Worm (Caenorhabditis elegans) whole organism, L1 larva: ENCODE measurements around the gene sap-49.

Experiments used
- C04F5.9 ChIP-seq: sonication (generic microtip); optimal IDR thresholded peaks from 2 replicates; lab custom pipeline; 2016; ENCODE audit warnings: missing genetic modification characterization, missing compliant biosample characterization
- C16A3.4 ChIP-seq: fragments of 150-350 bp; optimal IDR thresholded peaks from 2 replicates; lab custom pipeline; 2014; ENCODE audit warnings: missing biosample characterization, missing genetic modification characterization
- C34B4.2 ChIP-seq: sonication (generic microtip); optimal IDR thresholded peaks from 2 replicates; lab custom pipeline; 2017; ENCODE audit warnings: mild to moderate bottlenecking, missing genetic modification characterization, missing compliant biosample characterization
- aha-1 ChIP-seq: fragments of 150-350 bp; optimal IDR thresholded peaks from 2 replicates; lab custom pipeline; 2014; ENCODE audit warnings: missing biosample characterization, missing genetic modification characterization
- alr-1 ChIP-seq: fragments of 200-800 bp; sonication (Bioruptor generic); optimal IDR thresholded peaks from 2 replicates; lab custom pipeline; 2018; ENCODE audit warnings: borderline replicate concordance, mild to moderate bottlenecking, missing genetic modification characterization, missing compliant biosample characterization
- ama-1 ChIP-seq: fragments of 150-350 bp; optimal IDR thresholded peaks from 2 replicates; lab custom pipeline; 2014
- blmp-1 ChIP-seq: fragments of 150-350 bp; optimal IDR thresholded peaks from 2 replicates; lab custom pipeline; 2014; ENCODE audit warnings: missing biosample characterization, missing genetic modification characterization
- ceh-82 ChIP-seq, 3 experiments: fragments of 150-350 bp in 1 of 3; sonication (generic microtip) in 2 of 3; optimal IDR thresholded peaks; 2 replicates each; lab custom pipeline; 2014 to 2017; ENCODE audit warnings: missing biosample characterization in 3 of 3, missing genetic modification characterization in 3 of 3
- ces-1 ChIP-seq: fragments of 150-350 bp; optimal IDR thresholded peaks from 2 replicates; lab custom pipeline; 2014; ENCODE audit warnings: missing biosample characterization, missing genetic modification reagents, missing genetic modification characterization
- dpl-1 ChIP-seq, 3 experiments: fragments of 150-350 bp in 2 of 3; sonication (generic microtip) in 1 of 3; optimal IDR thresholded peaks; 2 replicates each; lab custom pipeline; 2014 to 2017; ENCODE audit warnings: missing biosample characterization in 3 of 3, missing genetic modification characterization in 3 of 3, missing genetic modification reagents in 3 of 3
- efl-1 ChIP-seq, 4 experiments: fragments of 150-350 bp; optimal IDR thresholded peaks in 3 of 4; peaks in 1 of 4; 1 replicate in 1 of 4; 2 replicates in 3 of 4; lab custom pipeline; 2014; ENCODE audit warnings: missing biosample characterization in 2 of 4, missing genetic modification characterization in 2 of 4, missing genetic modification reagents in 2 of 4
- egl-13 ChIP-seq: sonication (generic microtip); optimal IDR thresholded peaks from 2 replicates; lab custom pipeline; 2016; ENCODE audit warnings: missing genotype, missing genetic modification reagents, missing genetic modification characterization, missing compliant biosample characterization
- elt-2 ChIP-seq: sonication (generic microtip); optimal IDR thresholded peaks from 2 replicates; lab custom pipeline; 2016; ENCODE audit warnings: missing genetic modification characterization, mild to moderate bottlenecking, inconsistent platforms, missing compliant biosample characterization, missing genetic modification reagents
- elt-3 ChIP-seq, 6 experiments: fragments of 150-350 bp in 1 of 6; sonication (generic microtip); optimal IDR thresholded peaks; 2 replicates each; lab custom pipeline; 2017 to 2018; ENCODE audit warnings: missing biosample characterization in 6 of 6, missing genetic modification characterization in 6 of 6, inconsistent platforms in 1 of 6
- fkh-4 ChIP-seq: sonication (generic microtip); optimal IDR thresholded peaks from 2 replicates; lab custom pipeline; 2016; ENCODE audit warnings: missing compliant biosample characterization, missing genetic modification characterization, borderline replicate concordance
- fkh-8 ChIP-seq: sonication (generic microtip); optimal IDR thresholded peaks from 2 replicates; lab custom pipeline; 2016; ENCODE audit warnings: mild to moderate bottlenecking, missing genetic modification characterization, missing compliant biosample characterization
- grh-1 ChIP-seq: fragments of 200-800 bp; sonication (Bioruptor generic); IDR thresholded peaks from 2 replicates; pipeline ENCODE4 v1.3.6; 2022; ENCODE audit warnings: missing genetic modification reagents, missing genetic modification characterization, missing compliant biosample characterization
- jun-1 ChIP-seq: fragments of 150-350 bp; optimal IDR thresholded peaks from 2 replicates; lab custom pipeline; 2014; ENCODE audit warnings: missing biosample characterization, missing genetic modification reagents, missing genetic modification characterization
- lin-13 ChIP-seq: fragments of 150-350 bp; optimal IDR thresholded peaks from 2 replicates; lab custom pipeline; 2014; ENCODE audit warnings: missing biosample characterization, missing genetic modification reagents, missing genetic modification characterization
- lin-35 ChIP-seq, 2 experiments: fragments of 150-350 bp; optimal IDR thresholded peaks; 2 replicates each; lab custom pipeline; 2014; ENCODE audit warnings: missing biosample characterization in 2 of 2, missing genetic modification characterization in 2 of 2, missing genetic modification reagents in 2 of 2
- lin-39 ChIP-seq: fragments of 150-350 bp; optimal IDR thresholded peaks from 2 replicates; lab custom pipeline; 2014; ENCODE audit warnings: missing biosample characterization, missing genetic modification reagents, missing genetic modification characterization
- lir-3 ChIP-seq: sonication (generic microtip); optimal IDR thresholded peaks from 2 replicates; lab custom pipeline; 2016; ENCODE audit warnings: mild to moderate bottlenecking, missing genetic modification characterization, moderate library complexity, missing compliant biosample characterization; ENCODE audit not compliant: poor library complexity
- lsy-2 ChIP-seq, 2 experiments: fragments of 150-350 bp; optimal IDR thresholded peaks; 2 replicates each; lab custom pipeline; 2014; ENCODE audit warnings: missing biosample characterization in 2 of 2, missing genetic modification characterization in 2 of 2
- mdl-1 ChIP-seq, 2 experiments: fragments of 150-350 bp; optimal IDR thresholded peaks; 2 replicates each; lab custom pipeline; 2014 to 2017; ENCODE audit warnings: missing biosample characterization in 2 of 2, missing genetic modification characterization in 2 of 2, inconsistent platforms in 1 of 2
- mef-2 ChIP-seq: fragments of 150-350 bp; optimal IDR thresholded peaks from 2 replicates; lab custom pipeline; 2014; ENCODE audit warnings: missing biosample characterization, missing genetic modification characterization
- mep-1 ChIP-seq: fragments of 150-350 bp; optimal IDR thresholded peaks from 2 replicates; lab custom pipeline; 2014; ENCODE audit warnings: missing biosample characterization, missing genetic modification characterization
- nhr-11 ChIP-seq: fragments of 150-350 bp; optimal IDR thresholded peaks from 2 replicates; lab custom pipeline; 2014; ENCODE audit warnings: missing biosample characterization, missing genetic modification characterization
- nhr-19 ChIP-seq: fragments of 200-800 bp; sonication (Bioruptor generic); conservative IDR thresholded peaks from 2 replicates; pipeline ENCODE4 v1.3.6; 2022; ENCODE audit warnings: missing genetic modification characterization, missing compliant biosample characterization
- nhr-20 ChIP-seq: sonication (generic microtip); optimal IDR thresholded peaks from 2 replicates; lab custom pipeline; 2016; ENCODE audit warnings: mild to moderate bottlenecking, missing genetic modification characterization, missing compliant biosample characterization
- nhr-71 ChIP-seq: sonication (generic microtip); optimal IDR thresholded peaks from 2 replicates; lab custom pipeline; 2016; ENCODE audit warnings: mild to moderate bottlenecking, missing genetic modification characterization, moderate library complexity, missing compliant biosample characterization
- nhr-76 ChIP-seq: sonication (generic microtip); optimal IDR thresholded peaks from 2 replicates; lab custom pipeline; 2017; ENCODE audit warnings: missing biosample characterization, missing genetic modification characterization
- nhr-85 ChIP-seq: sonication (generic microtip); peaks from one replicate; lab custom pipeline; 2016; ENCODE audit warnings: missing genetic modification characterization, inconsistent platforms, missing compliant biosample characterization
- pax-3 ChIP-seq: fragments of 200-800 bp; sonication (Bioruptor generic); optimal IDR thresholded peaks from 2 replicates; lab custom pipeline; 2018; ENCODE audit warnings: mild to moderate bottlenecking, missing genetic modification characterization, moderate library complexity, missing compliant biosample characterization
- pqm-1 ChIP-seq: sonication (generic microtip); optimal IDR thresholded peaks from 3 replicates; lab custom pipeline; 2017; ENCODE audit warnings: missing biosample characterization, missing genetic modification characterization
- rnt-1 ChIP-seq: sonication (generic microtip); optimal IDR thresholded peaks from 2 replicates; lab custom pipeline; 2016; ENCODE audit warnings: mild to moderate bottlenecking, missing genetic modification characterization, moderate library complexity, missing compliant biosample characterization
- skn-1 ChIP-seq: fragments of 150-350 bp; optimal IDR thresholded peaks from 2 replicates; lab custom pipeline; 2014; ENCODE audit warnings: missing biosample characterization, missing genetic modification characterization
- snpc-4 ChIP-seq: fragments of 150-350 bp; optimal IDR thresholded peaks from 2 replicates; lab custom pipeline; 2014; ENCODE audit warnings: missing biosample characterization, missing genetic modification characterization
- snu-23 ChIP-seq: sonication (generic microtip); optimal IDR thresholded peaks from 2 replicates; lab custom pipeline; 2016; ENCODE audit warnings: missing genetic modification characterization, missing compliant biosample characterization
- sptf-1 ChIP-seq: fragments of 150-350 bp; optimal IDR thresholded peaks from 2 replicates; lab custom pipeline; 2014; ENCODE audit warnings: missing biosample characterization, missing genetic modification characterization
- swsn-7 ChIP-seq: sonication (generic microtip); optimal IDR thresholded peaks from 2 replicates; lab custom pipeline; 2016; ENCODE audit warnings: missing genetic modification characterization, missing compliant biosample characterization
- tbx-2 ChIP-seq: sonication (generic microtip); optimal IDR thresholded peaks from 2 replicates; lab custom pipeline; 2016; ENCODE audit warnings: missing genetic modification characterization, missing compliant biosample characterization
- unc-130 ChIP-seq: fragments of 150-350 bp; optimal IDR thresholded peaks from 2 replicates; lab custom pipeline; 2017; ENCODE audit warnings: missing biosample characterization, missing genetic modification characterization, inconsistent platforms
- unc-30 ChIP-seq: sonication (generic microtip); optimal IDR thresholded peaks from 2 replicates; lab custom pipeline; 2017; ENCODE audit warnings: missing biosample characterization, missing genetic modification characterization
- unc-98 ChIP-seq: fragments of 200-800 bp; sonication (Bioruptor generic); IDR thresholded peaks from 2 replicates; pipeline ENCODE4 v1.3.6; 2022; ENCODE audit warnings: missing genetic modification characterization, missing compliant biosample characterization
- vab-15 ChIP-seq: sonication (generic microtip); optimal IDR thresholded peaks from 2 replicates; lab custom pipeline; 2017; ENCODE audit warnings: missing genotype, mild to moderate bottlenecking, missing genetic modification characterization, missing compliant biosample characterization
- xbp-1 ChIP-seq: sonication (generic microtip); optimal IDR thresholded peaks from 2 replicates; lab custom pipeline; 2016; ENCODE audit warnings: missing genetic modification characterization, missing compliant biosample characterization
- zip-4 ChIP-seq: fragments of 200-800 bp; sonication (Bioruptor generic); optimal IDR thresholded peaks from 2 replicates; lab custom pipeline; 2018; ENCODE audit warnings: mild to moderate bottlenecking, missing genetic modification characterization, moderate library complexity, missing compliant biosample characterization
- ztf-11 ChIP-seq, 2 experiments: sonication (generic microtip); optimal IDR thresholded peaks; 2 replicates each; lab custom pipeline; 2016 to 2017; ENCODE audit warnings: missing genetic modification characterization in 2 of 2, missing biosample characterization in 1 of 2, missing compliant biosample characterization in 1 of 2
- ztf-4 ChIP-seq: fragments of 150-350 bp; optimal IDR thresholded peaks from 2 replicates; lab custom pipeline; 2014; ENCODE audit warnings: missing biosample characterization, missing genetic modification characterization

Gene sap-49

DNA sequence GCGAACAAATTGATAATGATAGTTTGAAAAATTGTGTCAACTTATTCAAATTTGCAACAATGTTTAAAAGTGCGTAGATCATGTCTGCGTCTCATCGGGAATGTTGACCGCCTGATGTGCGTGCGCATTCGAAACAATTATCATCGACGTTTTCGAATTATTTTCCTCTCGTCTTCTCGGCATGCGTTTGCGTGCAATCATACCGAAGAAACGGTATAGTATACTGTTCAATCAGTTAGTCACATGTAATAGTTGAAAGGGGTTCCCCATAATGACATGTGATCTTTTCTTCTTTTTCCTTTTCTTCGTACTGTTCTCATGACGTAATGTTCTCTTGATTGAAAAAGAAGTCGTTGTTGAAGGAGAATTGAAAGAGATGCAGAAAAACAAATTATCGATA is 18.8 kb downstream of the sap-49 start (continued):
- TF ChIP-seq aha-1 (no peak), grh-1 (GFP tag; lab: Robert Waterston, UW) (peak; percentile 59), snpc-4 (tag; lab: Kevin White, UChicago) (peak; percentile 23), swsn-7 (tag; lab: Kevin White, UChicago) (peak; percentile 80), elt-3 (tag; optimal IDR thresholded peaks at IDR 0.05; lab: Kevin White, UChicago) (peak in 4 of 6 experiments; percentile 27 to 98 (median 65)), xbp-1 (peak; percentile 43), ceh-82 (tag; optimal IDR thresholded peaks at IDR 0.05; lab: Kevin White, UChicago) (peak in 1 of 3 experiments; percentile 27), sptf-1 (tag; lab: Kevin White, UChicago) (no peak), pax-3 (tag; lab: Kevin White, UChicago) (no peak), lir-3 (tag; lab: Kevin White, UChicago) (peak; percentile 65), C16A3.4 (tag; lab: Kevin White, UChicago) (peak; percentile 74), alr-1 (tag; lab: Kevin White, UChicago) (no peak), C34B4.2 (tag; lab: Kevin White, UChicago) (no peak), ces-1 (GFP tag; lab: Kevin White, UChicago) (no peak), nhr-85 (tag; lab: Kevin White, UChicago) (peak; percentile 99), ztf-4 (peak; percentile 67), lin-39 (peak; percentile 6), nhr-76 (tag; lab: Kevin White, UChicago) (no peak), dpl-1 (GFP tag; optimal IDR thresholded peaks at IDR 0.05; lab: Kevin White, UChicago) (peak in 2 of 3 experiments; percentile 52 to 57), mdl-1 (tag; optimal IDR thresholded peaks at IDR 0.05; lab: Kevin White, UChicago) (peak; percentile 19 to 95), nhr-20 (peak; percentile 97), nhr-19 (peak; percentile 80), blmp-1 (tag; lab: Kevin White, UChicago) (peak; percentile 92), mep-1 (tag; lab: Kevin White, UChicago) (peak; percentile 81), fkh-4 (no peak), lsy-2 (tag; optimal IDR thresholded peaks at IDR 0.05; lab: Kevin White, UChicago) (peak; percentile 46 to 82), vab-15 (peak; percentile 83), jun-1 (tag; lab: Kevin White, UChicago) (peak; percentile 54), elt-2 (peak; percentile 82)
- TF ChIP-seq, all 84 proteins: peak for 38

DNA sequence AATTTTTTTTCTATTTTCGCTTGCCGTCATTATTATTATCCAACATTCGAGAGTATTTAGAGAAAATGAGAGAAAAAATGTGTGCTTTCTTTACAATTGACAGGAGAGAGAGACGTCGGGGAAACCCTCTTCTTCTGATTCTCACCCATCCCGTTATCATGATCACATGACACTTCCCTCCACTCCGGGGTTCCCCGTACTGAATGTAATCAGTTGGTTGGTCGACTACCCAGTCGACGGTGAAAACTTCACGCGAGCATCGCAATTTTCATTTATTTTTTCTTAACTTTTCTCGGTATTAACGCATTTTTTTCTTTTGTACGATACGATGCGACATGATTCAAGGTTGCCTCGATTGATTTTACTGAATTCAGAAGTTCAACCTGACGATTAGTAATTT is 19.4 kb downstream of the sap-49 start:
- TF ChIP-seq C34B4.2 (tag; lab: Kevin White, UChicago) = no peak
- TF ChIP-seq lin-13 (GFP tag; lab: Kevin White, UChicago) = no peak
- no peak for TF ChIP-seq zip-4
- TF ChIP-seq unc-98 (GFP tag; lab: Robert Waterston, UW) = no peak
- TF ChIP-seq dpl-1 (GFP tag; optimal IDR thresholded peaks at IDR 0.05; lab: Kevin White, UChicago) = peak in 2 of 3 experiments; percentile 21 to 33
- peak; percentile 59 for TF ChIP-seq C16A3.4 (tag; lab: Kevin White, UChicago)
- peak; percentile 40 for TF ChIP-seq lir-3 (tag; lab: Kevin White, UChicago)
- peak; percentile 29 for TF ChIP-seq tbx-2
- TF ChIP-seq mep-1 (tag; lab: Kevin White, UChicago) = peak; percentile 23
- TF ChIP-seq skn-1 (tag; lab: Kevin White, UChicago) = peak; percentile 52
- peak; percentile 18 to 31 for TF ChIP-seq efl-1 (optimal IDR thresholded peaks at IDR 0.05; lab: Kevin White, UChicago)
- TF ChIP-seq efl-1 (GFP tag; optimal IDR thresholded peaks at IDR 0.05 in 1 of 2; lab: Kevin White, UChicago) = peak in 1 of 2 experiments; percentile 42
- TF ChIP-seq nhr-11 (tag; lab: Kevin White, UChicago) = peak; percentile 41
- TF ChIP-seq nhr-20 = peak; percentile 70
- no peak for TF ChIP-seq mef-2
- peak; percentile 77 for TF ChIP-seq nhr-19
- no peak for TF ChIP-seq unc-30
- no peak for TF ChIP-seq ama-1 (lab: Kevin White, UChicago)
- TF ChIP-seq fkh-8 (tag; lab: Kevin White, UChicago) = no peak
- peak in 1 of 2 experiments; percentile 83 for TF ChIP-seq mdl-1 (tag; optimal IDR thresholded peaks at IDR 0.05; lab: Kevin White, UChicago)
- TF ChIP-seq C04F5.9 (tag; lab: Kevin White, UChicago) = no peak
- TF ChIP-seq blmp-1 (tag; lab: Kevin White, UChicago) = peak; percentile 77
- TF ChIP-seq jun-1 (tag; lab: Kevin White, UChicago) = peak; percentile 62
- peak; percentile 62 for TF ChIP-seq rnt-1 (tag; lab: Kevin White, UChicago)
- peak; percentile 91 for TF ChIP-seq unc-130 (tag; lab: Kevin White, UChicago)
- TF ChIP-seq elt-3 (tag; optimal IDR thresholded peaks at IDR 0.05; lab: Kevin White, UChicago) = peak in 3 of 6 experiments; percentile 51 to 69 (median 67)
- TF ChIP-seq elt-2 = no peak
- TF ChIP-seq nhr-85 (tag; lab: Kevin White, UChicago) = peak; percentile 64
- TF ChIP-seq snpc-4 (tag; lab: Kevin White, UChicago) = no peak
- peak; percentile 79 for TF ChIP-seq nhr-71 (tag; lab: Kevin White, UChicago)
- peak; percentile 35 to 76 for TF ChIP-seq lsy-2 (tag; optimal IDR thresholded peaks at IDR 0.05; lab: Kevin White, UChicago)
- TF ChIP-seq lin-35 (GFP tag; optimal IDR thresholded peaks at IDR 0.05; lab: Kevin White, UChicago) = peak in 1 of 2 experiments; percentile 54
- peak; percentile 63 for TF ChIP-seq snu-23 (GFP tag; lab: Kevin White, UChicago)
- no peak for TF ChIP-seq egl-13 (tag; lab: Kevin White, UChicago)
- TF ChIP-seq pqm-1 (tag; lab: Kevin White, UChicago) = no peak
- no peak for TF ChIP-seq ztf-11 (tag; optimal IDR thresholded peaks at IDR 0.05; lab: Kevin White, UChicago)
